Fruit fly (Drosophila melanogaster) whole organism, embryonic: ENCODE results near the gene CG5080.
A peak's percentile ranks its signal among the peaks of the same experiment; 100 is the strongest.

Experiments
- Ada2b ChIP-seq: fragments of 200-800 bp; sonication (Bioruptor generic); IDR thresholded peaks from 2 replicates; pipeline ENCODE4 v1.3.6; 2022; ENCODE audit warnings: missing biosample characterization, missing genetic modification characterization
- CG10267 ChIP-seq: fragments of 200-800 bp; sonication (Bioruptor generic); optimal IDR thresholded peaks from 2 replicates; lab custom pipeline; 2018; ENCODE audit warnings: missing biosample characterization, mild to moderate bottlenecking, missing genetic modification characterization, moderate library complexity
- CG10979 ChIP-seq: fragments of 200-800 bp; sonication (Bioruptor generic); optimal IDR thresholded peaks from 2 replicates; lab custom pipeline; 2018; ENCODE audit warnings: missing biosample characterization, mild to moderate bottlenecking, missing genetic modification characterization, moderate library complexity
- CG12659 ChIP-seq: fragments of 200-800 bp; sonication (Bioruptor generic); optimal IDR thresholded peaks from 3 replicates; lab custom pipeline; 2017; ENCODE audit warnings: mild to moderate bottlenecking, missing biosample characterization, missing genetic modification reagents, missing genetic modification characterization
- CG14667 ChIP-seq: fragments of 200-800 bp; sonication (Bioruptor generic); IDR thresholded peaks from 2 replicates; pipeline ENCODE4 v1.3.6; 2022; ENCODE audit warnings: missing biosample characterization, missing genetic modification characterization
- CG14710 ChIP-seq: fragments of 200-800 bp; sonication (Bioruptor generic); optimal IDR thresholded peaks from 3 replicates; lab custom pipeline; 2019; ENCODE audit warnings: missing biosample characterization, mild to moderate bottlenecking, missing genetic modification characterization, moderate library complexity
- CG15479 ChIP-seq: fragments of 200-800 bp; sonication (Bioruptor generic); optimal IDR thresholded peaks from 3 replicates; lab custom pipeline; 2019; ENCODE audit warnings: missing biosample characterization, mild to moderate bottlenecking, missing genetic modification characterization, moderate library complexity
- CG1602 ChIP-seq: fragments of 200-800 bp; sonication (Bioruptor generic); optimal IDR thresholded peaks from 3 replicates; lab custom pipeline; 2016; ENCODE audit warnings: missing biosample characterization, missing genetic modification characterization
- CG1603 ChIP-seq: fragments of 200-800 bp; sonication (Bioruptor generic); optimal IDR thresholded peaks from 2 replicates; lab custom pipeline; 2019; ENCODE audit warnings: missing biosample characterization, mild to moderate bottlenecking, missing genetic modification characterization, moderate library complexity
- CG34422 ChIP-seq: fragments of 200-800 bp; sonication (Bioruptor generic); IDR thresholded peaks from 3 replicates; pipeline ENCODE4 v1.3.6; 2022; ENCODE audit warnings: missing biosample characterization, missing genetic modification characterization
- CG4360 ChIP-seq: fragments of 200-800 bp; sonication (Bioruptor generic); IDR thresholded peaks from 2 replicates; pipeline ENCODE4 v1.3.6; 2022; ENCODE audit warnings: missing biosample characterization, missing genetic modification characterization
- CG4404 ChIP-seq: fragments of 200-800 bp; sonication (Bioruptor generic); IDR thresholded peaks from 2 replicates; pipeline ENCODE4 v1.3.6; 2022; ENCODE audit warnings: missing biosample characterization, missing genetic modification characterization
- CG4424 ChIP-seq: fragments of 200-800 bp; sonication (Bioruptor generic); optimal IDR thresholded peaks from 3 replicates; lab custom pipeline; 2016; ENCODE audit warnings: missing biosample characterization, missing genetic modification characterization
- CG4617 ChIP-seq: fragments of 200-800 bp; sonication (Bioruptor generic); optimal IDR thresholded peaks from 3 replicates; lab custom pipeline; 2016; ENCODE audit warnings: missing biosample characterization, missing genetic modification characterization, borderline replicate concordance
- CG4730 ChIP-seq: fragments of 200-800 bp; sonication (Bioruptor generic); IDR thresholded peaks from 2 replicates; pipeline ENCODE4 v1.3.6; 2022; ENCODE audit warnings: missing biosample characterization, missing genetic modification characterization
- CG7987 ChIP-seq: fragments of 200-800 bp; sonication (Bioruptor generic); optimal IDR thresholded peaks from 2 replicates; lab custom pipeline; 2018; ENCODE audit warnings: missing biosample characterization, mild to moderate bottlenecking, missing genetic modification characterization, moderate library complexity
- CrebB ChIP-seq: fragments of 200-800 bp; sonication (Bioruptor generic); optimal IDR thresholded peaks from 3 replicates; lab custom pipeline; 2018; ENCODE audit warnings: missing biosample characterization, mild to moderate bottlenecking, missing genetic modification characterization
- Dfd ChIP-seq, 2 experiments: fragments of >200 bp; optimal IDR thresholded peaks; 2 replicates each; lab custom pipeline; 2017; ENCODE audit warnings: missing biosample characterization in 2 of 2, missing genetic modification characterization in 2 of 2
- Dip3 ChIP-seq: fragments of 200-800 bp; sonication (Bioruptor generic); optimal IDR thresholded peaks from 3 replicates; lab custom pipeline; 2016; ENCODE audit warnings: missing biosample characterization, missing genetic modification characterization
- Elba2 ChIP-seq: fragments of 200-800 bp; sonication (Bioruptor generic); optimal IDR thresholded peaks from 3 replicates; lab custom pipeline; 2016; ENCODE audit warnings: missing biosample characterization, missing genetic modification characterization
- Fer2 ChIP-seq: fragments of 200-800 bp; sonication (Bioruptor generic); optimal IDR thresholded peaks from 2 replicates; lab custom pipeline; 2018; ENCODE audit warnings: missing biosample characterization, mild to moderate bottlenecking, missing genetic modification characterization, moderate library complexity
- Gug ChIP-seq: fragments of 200-800 bp; sonication (Bioruptor generic); IDR thresholded peaks from 4 replicates; pipeline ENCODE4 v1.3.6; 2022; ENCODE audit warnings: missing biosample characterization, missing genetic modification characterization
- H15 ChIP-seq: fragments of 200-800 bp; sonication (Bioruptor generic); IDR thresholded peaks from 3 replicates; pipeline ENCODE4 v1.3.6; 2022; ENCODE audit warnings: missing biosample characterization, missing genetic modification characterization
- MESR4 ChIP-seq: fragments of 200-800 bp; sonication (Bioruptor generic); optimal IDR thresholded peaks from 2 replicates; lab custom pipeline; 2018; ENCODE audit warnings: missing biosample characterization, mild to moderate bottlenecking, missing genetic modification characterization, moderate library complexity
- Mrtf ChIP-seq: fragments of 200-800 bp; sonication (Bioruptor generic); IDR thresholded peaks from 3 replicates; pipeline ENCODE4 v1.3.6; 2022; ENCODE audit warnings: missing biosample characterization, missing genetic modification characterization
- Neu2 ChIP-seq: fragments of 200-800 bp; sonication (Bioruptor generic); optimal IDR thresholded peaks from 3 replicates; lab custom pipeline; 2016; ENCODE audit warnings: missing biosample characterization, missing genetic modification characterization, borderline replicate concordance
- NfI ChIP-seq: fragments of 200-800 bp; sonication (Bioruptor generic); optimal IDR thresholded peaks from 3 replicates; lab custom pipeline; 2018; ENCODE audit warnings: missing biosample characterization, mild to moderate bottlenecking, missing genetic modification characterization, moderate library complexity
- Oaz ChIP-seq: fragments of 200-800 bp; sonication (Bioruptor generic); IDR thresholded peaks from 2 replicates; pipeline ENCODE4 v1.3.6; 2022; ENCODE audit warnings: missing biosample characterization, missing genetic modification characterization
- Optix ChIP-seq: fragments of 200-800 bp; sonication (Bioruptor generic); IDR thresholded peaks from 3 replicates; pipeline ENCODE4 v1.3.6; 2022; ENCODE audit warnings: missing biosample characterization, missing genetic modification characterization
- Ptx1 ChIP-seq: fragments of 200-800 bp; sonication (Bioruptor generic); IDR thresholded peaks from 2 replicates; pipeline ENCODE4 v1.3.6; 2022; ENCODE audit warnings: missing biosample characterization, missing genetic modification characterization
- Sin3A ChIP-seq: fragments of >200 bp; optimal IDR thresholded peaks from 2 replicates; lab custom pipeline; 2018
- Taf1 ChIP-seq: fragments of 200-800 bp; sonication (Bioruptor generic); IDR thresholded peaks from 2 replicates; pipeline ENCODE4 v1.3.6; 2022; ENCODE audit warnings: missing biosample characterization, missing genetic modification characterization
- YL-1 ChIP-seq: fragments of 200-800 bp; sonication (Bioruptor generic); optimal IDR thresholded peaks from 3 replicates; lab custom pipeline; 2017; ENCODE audit warnings: missing biosample characterization, mild to moderate bottlenecking, missing genetic modification characterization
- ash1 ChIP-seq: fragments of 200-800 bp; sonication (Bioruptor generic); optimal IDR thresholded peaks from 2 replicates; lab custom pipeline; 2018; ENCODE audit warnings: missing biosample characterization, mild to moderate bottlenecking, missing genetic modification characterization
- chinmo ChIP-seq: fragments of 200-800 bp; sonication (Bioruptor generic); IDR thresholded peaks from 4 replicates; pipeline ENCODE4 v1.3.6; 2022; ENCODE audit warnings: missing biosample characterization, missing genetic modification characterization; ENCODE audit not compliant: partially characterized antibody
- crol ChIP-seq: fragments of 200-800 bp; sonication (Bioruptor generic); IDR thresholded peaks from 2 replicates; pipeline ENCODE4 v1.3.6; 2022; ENCODE audit warnings: missing biosample characterization, missing genetic modification characterization
- cwo ChIP-seq: fragments of 200-800 bp; sonication (Bioruptor generic); optimal IDR thresholded peaks from 3 replicates; lab custom pipeline; 2017; ENCODE audit warnings: missing biosample characterization, missing genetic modification characterization, mild to moderate bottlenecking, moderate library complexity, missing genetic modification reagents
- danr ChIP-seq: fragments of 200-800 bp; sonication (Bioruptor generic); IDR thresholded peaks from 2 replicates; pipeline ENCODE4 v1.3.6; 2022; ENCODE audit warnings: missing biosample characterization, missing genetic modification characterization
- dmrt11E ChIP-seq: fragments of 200-800 bp; sonication (Bioruptor generic); optimal IDR thresholded peaks from 3 replicates; lab custom pipeline; 2018; ENCODE audit warnings: missing biosample characterization, mild to moderate bottlenecking, missing genetic modification characterization, moderate library complexity
- fd102C ChIP-seq: fragments of 200-800 bp; sonication (Bioruptor generic); optimal IDR thresholded peaks from 2 replicates; lab custom pipeline; 2018; ENCODE audit warnings: missing biosample characterization, mild to moderate bottlenecking, missing genetic modification characterization, moderate library complexity
- fu2 ChIP-seq: fragments of 200-800 bp; sonication (Bioruptor generic); optimal IDR thresholded peaks from 2 replicates; lab custom pipeline; 2016; ENCODE audit warnings: missing biosample characterization, missing genetic modification characterization
- ham ChIP-seq: fragments of 200-800 bp; sonication (Bioruptor generic); IDR thresholded peaks from 2 replicates; pipeline ENCODE4 v1.3.6; 2022; ENCODE audit warnings: missing biosample characterization, missing genetic modification characterization
- oc ChIP-seq: fragments of 200-800 bp; sonication (Bioruptor generic); optimal IDR thresholded peaks from 2 replicates; lab custom pipeline; 2018; ENCODE audit warnings: missing biosample characterization, mild to moderate bottlenecking, missing genetic modification characterization, moderate library complexity
- slbo ChIP-seq: fragments of 200-800 bp; sonication (Bioruptor generic); IDR thresholded peaks from 2 replicates; pipeline ENCODE4 v1.3.6; 2022; ENCODE audit warnings: missing biosample characterization, missing genetic modification characterization
- vnd ChIP-seq: fragments of 200-800 bp; sonication (Bioruptor generic); IDR thresholded peaks from 3 replicates; pipeline ENCODE4 v1.3.6; 2022; ENCODE audit warnings: missing biosample characterization, missing genetic modification characterization; ENCODE audit not compliant: partially characterized antibody
- zen2 ChIP-seq: fragments of 200-800 bp; sonication (Bioruptor generic); IDR thresholded peaks from 3 replicates; pipeline ENCODE4 v1.3.6; 2022; ENCODE audit warnings: missing biosample characterization, missing genetic modification characterization; ENCODE audit not compliant: partially characterized antibody
- zf30C ChIP-seq: fragments of 200-800 bp; sonication (Bioruptor generic); optimal IDR thresholded peaks from 3 replicates; lab custom pipeline; 2018; ENCODE audit warnings: missing biosample characterization, mild to moderate bottlenecking, missing genetic modification characterization

The CG5080 gene

DNA sequence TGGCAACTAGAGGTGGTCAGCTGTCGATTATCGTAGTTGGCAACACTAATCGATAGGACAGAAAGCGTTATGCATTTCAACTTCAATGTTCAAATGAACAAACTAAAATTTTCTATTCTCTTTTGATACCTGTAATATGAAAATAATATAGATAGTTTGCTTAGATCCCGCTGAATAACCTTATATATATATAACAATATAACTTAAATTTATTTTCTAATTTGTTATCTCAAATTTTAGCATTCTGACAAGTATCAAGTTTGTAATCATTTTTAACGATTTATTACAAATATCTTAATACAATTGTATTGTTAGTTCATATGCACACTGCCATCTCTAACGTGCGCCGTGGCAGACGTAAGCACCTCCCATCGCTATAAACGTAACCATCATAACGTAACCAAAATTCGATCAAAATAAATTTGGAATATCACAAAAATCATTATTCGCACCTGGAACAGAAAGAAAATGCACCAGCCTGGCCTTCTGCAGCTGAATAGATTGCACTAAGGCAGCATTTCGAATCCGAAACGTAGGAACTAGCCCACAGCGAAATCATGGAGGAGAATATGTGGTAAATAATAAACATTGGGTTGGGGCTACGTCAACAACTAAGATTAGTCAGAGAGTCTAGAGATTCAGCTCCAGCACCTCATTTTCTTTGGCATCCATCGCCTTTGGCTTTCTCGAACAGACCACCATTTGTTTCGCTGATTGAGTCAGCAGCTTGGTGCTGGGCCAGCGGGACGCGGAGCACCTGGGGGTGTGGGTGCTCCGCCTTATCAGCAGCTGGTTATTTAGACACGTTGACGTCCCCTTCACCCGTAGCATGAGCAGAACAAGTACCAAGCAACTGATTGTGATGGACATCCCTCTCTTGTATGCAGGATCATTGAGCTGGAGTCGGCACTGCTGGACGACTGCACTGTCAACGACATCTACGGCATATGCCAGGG is 34.5 kb downstream of the CG5080 start, which contains the start of the genes Pino and TBC1D23 (continued):
- TF ChIP-seq oc, result no peak
- peak; percentile 50; the same call in 2 of the 3 replicates for TF ChIP-seq Mrtf (GFP tag; lab: Robert Waterston, UW)
- no peak for TF ChIP-seq Neu2 (GFP tag; lab: Kevin White, UChicago)
- peak; percentile 60 for TF ChIP-seq CG4730
- peak; percentile 12 for TF ChIP-seq Elba2

DNA sequence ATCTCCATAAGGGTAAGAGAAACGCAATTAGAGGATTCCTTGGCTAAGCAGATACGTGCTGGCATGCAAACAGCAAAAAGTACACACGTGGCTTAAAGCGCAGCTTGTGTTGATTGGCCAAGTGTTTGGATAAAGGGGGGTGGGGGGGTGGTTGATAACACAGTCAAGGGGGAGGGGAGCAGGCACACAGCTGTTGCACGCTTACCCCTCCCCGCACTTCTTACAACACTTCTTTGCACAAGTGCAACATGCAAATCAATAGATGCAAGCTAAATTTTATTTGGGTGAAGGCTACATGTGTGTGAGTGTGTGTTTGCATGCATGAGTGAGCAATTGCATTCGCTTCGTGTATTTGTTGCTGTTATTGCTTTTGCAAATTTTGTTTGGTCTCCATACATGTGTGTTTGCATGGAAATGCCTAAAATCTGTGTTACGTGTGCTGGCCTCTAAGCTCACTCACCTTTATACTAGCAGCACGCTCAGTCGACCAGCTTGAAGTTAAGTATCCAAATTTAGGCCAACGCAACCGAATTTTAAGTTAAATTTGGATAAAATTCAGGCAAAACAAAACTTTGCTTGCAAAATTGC is 35.2 kb downstream of the CG5080 start:
- no peak for TF ChIP-seq ash1 (GFP tag; lab: Kevin White, UChicago)
- TF ChIP-seq CG12659 (GFP tag; lab: Kevin White, UChicago), result no peak
- TF ChIP-seq dmrt11E (tag; lab: Kevin White, UChicago), result no peak
- no peak for TF ChIP-seq CG10979 (tag; lab: Kevin White, UChicago)
- TF ChIP-seq Gug, result no peak
- no peak for TF ChIP-seq CG4424 (GFP tag; lab: Kevin White, UChicago)
- 0 out of 4 replicates have a peak, but pooled peaks have one; percentile 35 for TF ChIP-seq chinmo (GFP tag; lab: Robert Waterston, UW)
- TF ChIP-seq CrebB, result no peak
- no peak for TF ChIP-seq H15 (GFP tag; lab: Robert Waterston, UW)
- peak; percentile 20 for TF ChIP-seq CG4617 (GFP tag; lab: Kevin White, UChicago)
- TF ChIP-seq CG1603, result no peak
- TF ChIP-seq Dfd (GFP tag; optimal IDR thresholded peaks at IDR 0.05; lab: Kevin White, UChicago), result no peak
- TF ChIP-seq Oaz, result no peak
- TF ChIP-seq fu2 (GFP tag; lab: Kevin White, UChicago), result no peak
- TF ChIP-seq CG4360 (GFP tag; lab: Robert Waterston, UW), result 0 out of 2 replicates have a peak, but pooled peaks have one; percentile 2
- no peak for TF ChIP-seq cwo (GFP tag; lab: Kevin White, UChicago)
- TF ChIP-seq slbo, result no peak
- TF ChIP-seq vnd (GFP tag; lab: Robert Waterston, UW), result no peak
- no peak for TF ChIP-seq zen2 (GFP tag; lab: Robert Waterston, UW)
- no peak for TF ChIP-seq Ptx1 (GFP tag; lab: Robert Waterston, UW)
- TF ChIP-seq fd102C, result no peak
- no peak for TF ChIP-seq Optix (GFP tag; lab: Robert Waterston, UW)
- TF ChIP-seq CG14710 (tag; lab: Kevin White, UChicago), result no peak
- no peak for TF ChIP-seq Taf1 (GFP tag; lab: Robert Waterston, UW)
- TF ChIP-seq CG34422 (GFP tag; lab: Robert Waterston, UW), result peak; percentile 43; the same call in 1 of the 3 replicates
- TF ChIP-seq NfI (GFP tag; lab: Kevin White, UChicago), result no peak
- TF ChIP-seq crol (GFP tag; lab: Robert Waterston, UW), result peak; percentile 97
- TF ChIP-seq ham (GFP tag; lab: Robert Waterston, UW), result no peak
- TF ChIP-seq MESR4 (GFP tag; lab: Kevin White, UChicago), result peak; percentile 51
- TF ChIP-seq CG15479 (GFP tag; lab: Kevin White, UChicago), result peak; percentile 37
- no peak for TF ChIP-seq Dip3
- TF ChIP-seq CG7987, result no peak
- no peak for TF ChIP-seq danr (GFP tag; lab: Robert Waterston, UW)
- TF ChIP-seq CG10267, result no peak
- no peak for TF ChIP-seq Ada2b (GFP tag; lab: Robert Waterston, UW)
- TF ChIP-seq CG14667 (GFP tag; lab: Robert Waterston, UW), result no peak
- no peak for TF ChIP-seq zf30C (GFP tag; lab: Kevin White, UChicago)
- peak; percentile 30 for TF ChIP-seq YL-1
- TF ChIP-seq Fer2, result no peak
- no peak for TF ChIP-seq CG1602 (GFP tag; lab: Kevin White, UChicago)
- no peak for TF ChIP-seq CG4404
- TF ChIP-seq Sin3A (lab: Kevin White, UChicago), result peak; percentile 14
